Fruit fly (Drosophila melanogaster) S2 (cell line): ENCODE data around the gene CG13690.

Experiments
- CG8478 ChIP-seq: fragments of >200 bp; optimal IDR thresholded peaks from 2 replicates; lab custom pipeline; 2018
- CTCF ChIP-seq, 2 experiments: fragments of >200 bp; optimal IDR thresholded peaks; 2 replicates each; lab custom pipeline; 2018

The CG13690 gene

dm6 chr2L:414593-415399 lies 4.7 kb downstream of the CG13690 start, which contains the start of the genes AP-2alpha and ebi:
Gene AP-2alpha (minus strand): TSS chr2L:414777.
Gene ebi (plus strand): TSS chr2L:415067.
- TF ChIP-seq CTCF (optimal IDR thresholded peaks at IDR 0.05; lab: Kevin White, UChicago) (peak; percentile 89), CG8478 (lab: Kevin White, UChicago) (no peak)

- no peak for TF ChIP-seq CTCF (optimal IDR thresholded peaks at IDR 0.05; lab: Kevin White, UChicago)
- TF ChIP-seq CG8478 (lab: Kevin White, UChicago) = no peak
Measured at dm6 chr2L:413894-414293, 5.6 kb downstream of the CG13690 start.

- TF ChIP-seq CG8478 (lab: Kevin White, UChicago) (no peak), CTCF (optimal IDR thresholded peaks at IDR 0.05; lab: Kevin White, UChicago) (no peak)
Measured at dm6 chr2L:412931-413330, 6.5 kb downstream of the CG13690 start.

- no peak for TF ChIP-seq CG8478 (lab: Kevin White, UChicago)
- TF ChIP-seq CTCF (optimal IDR thresholded peaks at IDR 0.05; lab: Kevin White, UChicago) = peak; percentile 77 to 85
Measured at dm6 chr2L:403627-404575, 15.6 kb downstream of the CG13690 start, which contains the start of gene Polr1B. Gene Polr1B (plus strand): TSS chr2L:404285.

- no peak for TF ChIP-seq CTCF (optimal IDR thresholded peaks at IDR 0.05; lab: Kevin White, UChicago)
- TF ChIP-seq CG8478 (lab: Kevin White, UChicago) = no peak
Measured at dm6 chr2L:402098-402497, 17.4 kb downstream of the CG13690 start, which contains the start of gene CG4213. Gene CG4213 (minus strand): TSS chr2L:402198.

- TF ChIP-seq CTCF (optimal IDR thresholded peaks at IDR 0.05; lab: Kevin White, UChicago) (peak; percentile 83 to 86), CG8478 (lab: Kevin White, UChicago) (no peak)
Measured at dm6 chr2L:395366-396117, 23.9 kb downstream of the CG13690 start.

dm6 chr2L:392529-392928 lies 26.9 kb downstream of the CG13690 start:
- TF ChIP-seq CG8478 (lab: Kevin White, UChicago) = no peak
- TF ChIP-seq CTCF (optimal IDR thresholded peaks at IDR 0.05; lab: Kevin White, UChicago) = no peak

dm6 chr2L:390509-390908 lies 28.9 kb downstream of the CG13690 start:
- TF ChIP-seq CTCF (optimal IDR thresholded peaks at IDR 0.05; lab: Kevin White, UChicago) (no peak), CG8478 (lab: Kevin White, UChicago) (no peak)

dm6 chr2L:382807-383206 lies 36.6 kb downstream of the CG13690 start:
- TF ChIP-seq CG8478 (lab: Kevin White, UChicago) (no peak), CTCF (optimal IDR thresholded peaks at IDR 0.05; lab: Kevin White, UChicago) (no peak)

- TF ChIP-seq CG8478 (lab: Kevin White, UChicago) = no peak
Measured at dm6 chr2L:378815-379440, 40.5 kb downstream of the CG13690 start.

- TF ChIP-seq CTCF (optimal IDR thresholded peaks at IDR 0.05; lab: Kevin White, UChicago) (no peak), CG8478 (lab: Kevin White, UChicago) (no peak)
Measured at dm6 chr2L:377780-378222, 41.7 kb downstream of the CG13690 start, which contains the start of gene al. Gene al (plus strand): TSS chr2L:378112.

- no peak for TF ChIP-seq CTCF (optimal IDR thresholded peaks at IDR 0.05; lab: Kevin White, UChicago)
- TF ChIP-seq CG8478 (lab: Kevin White, UChicago) = no peak
Measured at dm6 chr2L:371747-372146, 47.7 kb downstream of the CG13690 start.

dm6 chr2L:369811-370210 lies 49.6 kb downstream of the CG13690 start:
- TF ChIP-seq CG8478 (lab: Kevin White, UChicago) (no peak), CTCF (optimal IDR thresholded peaks at IDR 0.05; lab: Kevin White, UChicago) (no peak)
